Worm (Caenorhabditis elegans): ENCODE data around the gene mboa-7.

The mboa-7 gene

ce11 chrX:10479108-10479738 is 45.1 kb downstream of the mboa-7 start (continued):
- TF ChIP-seq ZK546.5 (tag; optimal IDR thresholded peaks at IDR 0.05) (no peak), madf-9 (GFP tag; conservative IDR thresholded peaks at IDR 0.05) (no peak), jun-1 (tag; optimal IDR thresholded peaks at IDR 0.05) (no peak), dmd-8 (GFP tag; IDR thresholded peaks at IDR 0.05) (no peak), php-3 (GFP tag; IDR thresholded peaks at IDR 0.05) (peak; percentile 55), hif-1 (tag; optimal IDR thresholded peaks at IDR 0.05) (no peak), mep-1 (tag; optimal IDR thresholded peaks at IDR 0.05) (peak; percentile 3), nhr-48 (tag; optimal IDR thresholded peaks at IDR 0.05) (peak; percentile 32), hlh-11 (tag; optimal IDR thresholded peaks at IDR 0.05) (peak; percentile 69), pha-4 (GFP tag; IDR thresholded peaks at IDR 0.05) (0 out of 2 replicates have a peak, but pooled peaks have one; percentile 26), pha-4 (tag; optimal IDR thresholded peaks at IDR 0.05) (no peak), nhr-237 (tag; optimal IDR thresholded peaks at IDR 0.05) (no peak), ceh-20 (GFP tag; IDR thresholded peaks at IDR 0.05) (no peak), lin-15B (tag; optimal IDR thresholded peaks at IDR 0.05) (no peak), T26A8.4 (GFP tag; IDR thresholded peaks at IDR 0.05) (no peak), nhr-111 (GFP tag; optimal IDR thresholded peaks at IDR 0.05) (no peak), aha-1 (tag) (peak; percentile 58)

- no peak for TF ChIP-seq madf-9 (GFP tag; conservative IDR thresholded peaks at IDR 0.05)
- TF ChIP-seq nhr-28 (tag; optimal IDR thresholded peaks at IDR 0.05) = peak; percentile 84
- no peak for TF ChIP-seq F49E8.2 (tag; optimal IDR thresholded peaks at IDR 0.05; ENCODE audit: borderline replicate concordance)
- TF ChIP-seq ZK546.5 (tag; optimal IDR thresholded peaks at IDR 0.05) = no peak
- TF ChIP-seq pqm-1 (tag; optimal IDR thresholded peaks at IDR 0.05) = peak; percentile 96
- TF ChIP-seq lin-1 (GFP tag; IDR thresholded peaks at IDR 0.05) = peak; percentile 56; the same call in 1 of the 2 replicates
- TF ChIP-seq lsy-2 (tag; optimal IDR thresholded peaks at IDR 0.05) = peak in 1 of 2 experiments; percentile 19
- TF ChIP-seq daf-16 (GFP tag; optimal IDR thresholded peaks at IDR 0.05) = peak in 1 of 2 experiments; percentile 85
- TF ChIP-seq daf-16 (tag; optimal IDR thresholded peaks at IDR 0.05) = peak; percentile 98
- no peak for TF ChIP-seq mxl-3 (GFP tag; optimal IDR thresholded peaks at IDR 0.05)
- no peak for TF ChIP-seq lin-13 (GFP tag; optimal IDR thresholded peaks at IDR 0.05)
- TF ChIP-seq mdt-29 (GFP tag; IDR thresholded peaks at IDR 0.05) = no peak
- no peak for TF ChIP-seq fkh-10 (GFP tag; optimal IDR thresholded peaks at IDR 0.05)
- TF ChIP-seq nhr-48 (tag; optimal IDR thresholded peaks at IDR 0.05) = peak; percentile 33
- no peak for TF ChIP-seq snpc-4 (tag; optimal IDR thresholded peaks at IDR 0.05)
- TF ChIP-seq nhr-102 (tag; optimal IDR thresholded peaks at IDR 0.05) = peak; percentile 46
- no peak for TF ChIP-seq nhr-237 (tag; optimal IDR thresholded peaks at IDR 0.05)
- TF ChIP-seq unc-62 (GFP tag; optimal IDR thresholded peaks at IDR 0.05 in 1 of 2) = peak in 1 of 2 experiments; percentile 98
- no peak for TF ChIP-seq unc-62 (tag; optimal IDR thresholded peaks at IDR 0.05)
- TF ChIP-seq hlh-11 (tag; optimal IDR thresholded peaks at IDR 0.05) = peak; percentile 79
- no peak for TF ChIP-seq spr-1 (tag; optimal IDR thresholded peaks at IDR 0.05)
- TF ChIP-seq fos-1 (tag; optimal IDR thresholded peaks at IDR 0.05) = no peak
- TF ChIP-seq hif-1 (tag; optimal IDR thresholded peaks at IDR 0.05) = no peak
- TF ChIP-seq mep-1 (tag; optimal IDR thresholded peaks at IDR 0.05) = peak; percentile 29
- TF ChIP-seq attf-4 (tag; optimal IDR thresholded peaks at IDR 0.05) = no peak
- TF ChIP-seq php-3 (GFP tag; IDR thresholded peaks at IDR 0.05) = peak; percentile 61
- peak; percentile 83 for TF ChIP-seq dve-1 (tag; optimal IDR thresholded peaks at IDR 0.05; ENCODE audit: insufficient read depth)
- TF ChIP-seq nhr-77 (tag; optimal IDR thresholded peaks at IDR 0.05) = peak; percentile 27
- peak; percentile 57 for TF ChIP-seq dmd-6 (GFP tag; IDR thresholded peaks at IDR 0.05)
Measured at ce11 chrX:10477172-10477985, 47.0 kb downstream of the mboa-7 start.

Data from whole organism, L4 larva.